Worm (Caenorhabditis elegans) whole organism, L1 larva: ENCODE data around the gene C44B9.2.

ENCODE experiments used
- F16B12.6 ChIP-seq: fragments of 150-350 bp; optimal IDR thresholded peaks from 2 replicates; lab custom pipeline; 2014; ENCODE audit warnings: missing biosample characterization, missing genetic modification characterization
- Y116A8C.19 ChIP-seq: sonication (generic microtip); optimal IDR thresholded peaks from 2 replicates; lab custom pipeline; 2016; ENCODE audit warnings: missing compliant biosample characterization, missing genetic modification characterization, borderline replicate concordance
- aha-1 ChIP-seq: fragments of 150-350 bp; optimal IDR thresholded peaks from 2 replicates; lab custom pipeline; 2014; ENCODE audit warnings: missing biosample characterization, missing genetic modification characterization
- alr-1 ChIP-seq: fragments of 200-800 bp; sonication (Bioruptor generic); optimal IDR thresholded peaks from 2 replicates; lab custom pipeline; 2018; ENCODE audit warnings: borderline replicate concordance, mild to moderate bottlenecking, missing genetic modification characterization, missing compliant biosample characterization
- aly-2 ChIP-seq: fragments of 150-350 bp; optimal IDR thresholded peaks from 2 replicates; lab custom pipeline; 2014; ENCODE audit warnings: missing biosample characterization, missing genetic modification characterization
- blmp-1 ChIP-seq: fragments of 150-350 bp; optimal IDR thresholded peaks from 2 replicates; lab custom pipeline; 2014; ENCODE audit warnings: missing biosample characterization, missing genetic modification characterization
- ceh-63 ChIP-seq: fragments of 200-800 bp; sonication (Bioruptor generic); optimal IDR thresholded peaks from 2 replicates; lab custom pipeline; 2018; ENCODE audit warnings: mild to moderate bottlenecking, missing genetic modification characterization, missing compliant biosample characterization
- ceh-82 ChIP-seq, 3 experiments: fragments of 150-350 bp in 1 of 3; sonication (generic microtip) in 2 of 3; optimal IDR thresholded peaks; 2 replicates each; lab custom pipeline; 2014 to 2017; ENCODE audit warnings: missing biosample characterization in 3 of 3, missing genetic modification characterization in 3 of 3
- ceh-88 ChIP-seq: fragments of 200-800 bp; sonication (Bioruptor generic); IDR thresholded peaks from 2 replicates; pipeline ENCODE4 v1.3.6; 2022; ENCODE audit warnings: missing genetic modification characterization, missing compliant biosample characterization
- ceh-90 ChIP-seq: sonication (generic microtip); optimal IDR thresholded peaks from 2 replicates; lab custom pipeline; 2016; ENCODE audit warnings: missing genetic modification characterization, missing compliant biosample characterization
- ces-1 ChIP-seq: fragments of 150-350 bp; optimal IDR thresholded peaks from 2 replicates; lab custom pipeline; 2014; ENCODE audit warnings: missing biosample characterization, missing genetic modification reagents, missing genetic modification characterization
- dpl-1 ChIP-seq, 3 experiments: fragments of 150-350 bp in 2 of 3; sonication (generic microtip) in 1 of 3; optimal IDR thresholded peaks; 2 replicates each; lab custom pipeline; 2014 to 2017; ENCODE audit warnings: missing biosample characterization in 3 of 3, missing genetic modification characterization in 3 of 3, missing genetic modification reagents in 3 of 3
- dsc-1 ChIP-seq: sonication (generic microtip); optimal IDR thresholded peaks from 2 replicates; lab custom pipeline; 2016; ENCODE audit warnings: mild to moderate bottlenecking, missing genetic modification characterization, missing compliant biosample characterization
- efl-1 ChIP-seq, 4 experiments: fragments of 150-350 bp; optimal IDR thresholded peaks in 3 of 4; peaks in 1 of 4; 1 replicate in 1 of 4; 2 replicates in 3 of 4; lab custom pipeline; 2014; ENCODE audit warnings: missing biosample characterization in 2 of 4, missing genetic modification characterization in 2 of 4, missing genetic modification reagents in 2 of 4
- egl-13 ChIP-seq: sonication (generic microtip); optimal IDR thresholded peaks from 2 replicates; lab custom pipeline; 2016; ENCODE audit warnings: missing genotype, missing genetic modification reagents, missing genetic modification characterization, missing compliant biosample characterization
- elt-2 ChIP-seq: sonication (generic microtip); optimal IDR thresholded peaks from 2 replicates; lab custom pipeline; 2016; ENCODE audit warnings: missing genetic modification characterization, mild to moderate bottlenecking, inconsistent platforms, missing compliant biosample characterization, missing genetic modification reagents
- fkh-4 ChIP-seq: sonication (generic microtip); optimal IDR thresholded peaks from 2 replicates; lab custom pipeline; 2016; ENCODE audit warnings: missing compliant biosample characterization, missing genetic modification characterization, borderline replicate concordance
- fkh-8 ChIP-seq: sonication (generic microtip); optimal IDR thresholded peaks from 2 replicates; lab custom pipeline; 2016; ENCODE audit warnings: mild to moderate bottlenecking, missing genetic modification characterization, missing compliant biosample characterization
- fos-1 ChIP-seq: fragments of 150-350 bp; optimal IDR thresholded peaks from 2 replicates; lab custom pipeline; 2014; ENCODE audit warnings: missing biosample characterization, missing genetic modification characterization
- hlh-17 ChIP-seq: fragments of 200-800 bp; sonication (Bioruptor generic); optimal IDR thresholded peaks from 2 replicates; lab custom pipeline; 2018; ENCODE audit warnings: missing genetic modification characterization, mild to moderate bottlenecking, missing compliant biosample characterization, moderate library complexity, borderline replicate concordance
- hlh-4 ChIP-seq: sonication (generic microtip); optimal IDR thresholded peaks from 2 replicates; lab custom pipeline; 2016; ENCODE audit warnings: mild to moderate bottlenecking, missing genetic modification characterization, missing compliant biosample characterization
- lin-13 ChIP-seq: fragments of 150-350 bp; optimal IDR thresholded peaks from 2 replicates; lab custom pipeline; 2014; ENCODE audit warnings: missing biosample characterization, missing genetic modification reagents, missing genetic modification characterization
- lin-14 ChIP-seq: fragments of 200-800 bp; sonication (Bioruptor generic); optimal IDR thresholded peaks from 2 replicates; lab custom pipeline; 2018; ENCODE audit warnings: mild to moderate bottlenecking, missing genetic modification characterization, moderate library complexity, missing compliant biosample characterization
- lin-15B ChIP-seq: fragments of 150-350 bp; sonication (generic microtip); optimal IDR thresholded peaks from 3 replicates; lab custom pipeline; 2014; ENCODE audit warnings: missing biosample characterization, missing genetic modification characterization
- lir-3 ChIP-seq: sonication (generic microtip); optimal IDR thresholded peaks from 2 replicates; lab custom pipeline; 2016; ENCODE audit warnings: mild to moderate bottlenecking, missing genetic modification characterization, moderate library complexity, missing compliant biosample characterization; ENCODE audit not compliant: poor library complexity
- mab-9 ChIP-seq: fragments of 200-800 bp; sonication (Bioruptor generic); IDR thresholded peaks from 2 replicates; pipeline ENCODE4 v1.3.6; 2022; ENCODE audit warnings: missing genetic modification reagents, missing genetic modification characterization, missing compliant biosample characterization
- nhr-12 ChIP-seq: sonication (generic microtip); optimal IDR thresholded peaks from 2 replicates; lab custom pipeline; 2017; ENCODE audit warnings: missing biosample characterization, missing genetic modification characterization
- nhr-19 ChIP-seq: fragments of 200-800 bp; sonication (Bioruptor generic); conservative IDR thresholded peaks from 2 replicates; pipeline ENCODE4 v1.3.6; 2022; ENCODE audit warnings: missing genetic modification characterization, missing compliant biosample characterization
- nhr-20 ChIP-seq: sonication (generic microtip); optimal IDR thresholded peaks from 2 replicates; lab custom pipeline; 2016; ENCODE audit warnings: mild to moderate bottlenecking, missing genetic modification characterization, missing compliant biosample characterization
- nhr-237 ChIP-seq: fragments of 150-350 bp; optimal IDR thresholded peaks from 2 replicates; lab custom pipeline; 2014; ENCODE audit warnings: missing biosample characterization, missing genetic modification characterization
- nhr-28 ChIP-seq: fragments of 150-350 bp; optimal IDR thresholded peaks from 2 replicates; lab custom pipeline; 2014; ENCODE audit warnings: missing biosample characterization, missing genetic modification characterization
- nhr-47 ChIP-seq: sonication (generic microtip); optimal IDR thresholded peaks from 2 replicates; lab custom pipeline; 2016; ENCODE audit warnings: mild to moderate bottlenecking, missing genetic modification characterization, moderate library complexity, missing compliant biosample characterization
- nhr-71 ChIP-seq: sonication (generic microtip); optimal IDR thresholded peaks from 2 replicates; lab custom pipeline; 2016; ENCODE audit warnings: mild to moderate bottlenecking, missing genetic modification characterization, moderate library complexity, missing compliant biosample characterization
- nhr-77 ChIP-seq: fragments of 150-350 bp; optimal IDR thresholded peaks from 2 replicates; lab custom pipeline; 2014; ENCODE audit warnings: missing biosample characterization, missing genetic modification characterization
- nhr-84 ChIP-seq: sonication (generic microtip); optimal IDR thresholded peaks from 2 replicates; lab custom pipeline; 2017; ENCODE audit warnings: missing biosample characterization, missing genetic modification characterization
- nhr-85 ChIP-seq: sonication (generic microtip); peaks from one replicate; lab custom pipeline; 2016; ENCODE audit warnings: missing genetic modification characterization, inconsistent platforms, missing compliant biosample characterization
- pag-3 ChIP-seq: sonication (generic microtip); optimal IDR thresholded peaks from 2 replicates; lab custom pipeline; 2017; ENCODE audit warnings: missing genetic modification characterization, mild to moderate bottlenecking, missing compliant biosample characterization, antibody characterized with exemption, borderline replicate concordance; ENCODE audit not compliant: insufficient read depth
- pax-3 ChIP-seq: fragments of 200-800 bp; sonication (Bioruptor generic); optimal IDR thresholded peaks from 2 replicates; lab custom pipeline; 2018; ENCODE audit warnings: mild to moderate bottlenecking, missing genetic modification characterization, moderate library complexity, missing compliant biosample characterization
- rnt-1 ChIP-seq: sonication (generic microtip); optimal IDR thresholded peaks from 2 replicates; lab custom pipeline; 2016; ENCODE audit warnings: mild to moderate bottlenecking, missing genetic modification characterization, moderate library complexity, missing compliant biosample characterization
- sox-4 ChIP-seq: sonication (generic microtip); optimal IDR thresholded peaks from 2 replicates; lab custom pipeline; 2016; ENCODE audit warnings: missing genetic modification characterization, missing compliant biosample characterization
- tbx-2 ChIP-seq: sonication (generic microtip); optimal IDR thresholded peaks from 2 replicates; lab custom pipeline; 2016; ENCODE audit warnings: missing genetic modification characterization, missing compliant biosample characterization
- tlp-1 ChIP-seq: fragments of 150-350 bp; optimal IDR thresholded peaks from 2 replicates; lab custom pipeline; 2014; ENCODE audit warnings: missing biosample characterization, missing genetic modification characterization
- unc-86 ChIP-seq: sonication (generic microtip); optimal IDR thresholded peaks from 2 replicates; lab custom pipeline; 2016; ENCODE audit warnings: missing genetic modification characterization, missing compliant biosample characterization
- unc-98 ChIP-seq: fragments of 200-800 bp; sonication (Bioruptor generic); IDR thresholded peaks from 2 replicates; pipeline ENCODE4 v1.3.6; 2022; ENCODE audit warnings: missing genetic modification characterization, missing compliant biosample characterization
- vab-15 ChIP-seq: sonication (generic microtip); optimal IDR thresholded peaks from 2 replicates; lab custom pipeline; 2017; ENCODE audit warnings: missing genotype, mild to moderate bottlenecking, missing genetic modification characterization, missing compliant biosample characterization
- xbp-1 ChIP-seq: sonication (generic microtip); optimal IDR thresholded peaks from 2 replicates; lab custom pipeline; 2016; ENCODE audit warnings: missing genetic modification characterization, missing compliant biosample characterization
- zip-4 ChIP-seq: fragments of 200-800 bp; sonication (Bioruptor generic); optimal IDR thresholded peaks from 2 replicates; lab custom pipeline; 2018; ENCODE audit warnings: mild to moderate bottlenecking, missing genetic modification characterization, moderate library complexity, missing compliant biosample characterization
- ztf-11 ChIP-seq, 2 experiments: sonication (generic microtip); optimal IDR thresholded peaks; 2 replicates each; lab custom pipeline; 2016 to 2017; ENCODE audit warnings: missing genetic modification characterization in 2 of 2, missing biosample characterization in 1 of 2, missing compliant biosample characterization in 1 of 2

C44B9.2 gene

ce11 chrIII:10855398-10855880, 19.8 kb upstream of the C44B9.2 start, which contains the start of gene Y39A1C.1 (continued):
- TF ChIP-seq fkh-4 (tag; lab: Kevin White, UChicago) = no peak
- TF ChIP-seq hlh-17 (GFP tag; lab: Kevin White, UChicago) = no peak

DNA sequence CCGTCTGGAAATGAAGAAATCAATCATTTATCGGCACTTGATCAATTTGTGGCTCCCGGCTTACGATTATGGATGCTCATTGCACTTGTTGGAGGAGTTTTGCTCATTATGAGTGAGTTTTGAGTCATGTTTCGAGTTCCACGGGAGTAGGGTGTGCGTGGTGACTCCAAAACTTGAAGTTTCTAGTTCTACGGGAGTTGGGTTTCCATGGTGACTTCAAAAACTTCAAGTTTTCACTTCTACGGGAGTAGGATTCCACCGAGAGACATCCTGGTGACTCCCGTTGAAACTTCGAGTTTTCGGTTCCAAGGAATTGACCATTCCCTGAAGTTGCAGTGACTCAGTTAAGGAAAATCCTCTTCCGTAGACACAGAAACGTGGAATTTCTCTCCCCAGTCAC, 18.4 kb upstream of the C44B9.2 start:
- TF ChIP-seq pax-3 = peak; percentile 11
- TF ChIP-seq lin-14 = no peak
- TF ChIP-seq ceh-90 (tag; lab: Kevin White, UChicago) = peak; percentile 1
- no peak for TF ChIP-seq aha-1 (tag; lab: Kevin White, UChicago)
- peak; percentile 26 to 62 for TF ChIP-seq efl-1 (optimal IDR thresholded peaks at IDR 0.05; lab: Kevin White, UChicago)
- peak in 1 of 2 experiments; percentile 62 for TF ChIP-seq efl-1 (GFP tag; optimal IDR thresholded peaks at IDR 0.05 in 1 of 2; lab: Kevin White, UChicago)
- TF ChIP-seq nhr-84 (tag; lab: Kevin White, UChicago) = no peak
- TF ChIP-seq tlp-1 (tag; lab: Kevin White, UChicago) = no peak
- peak; percentile 54 for TF ChIP-seq sox-4
- TF ChIP-seq ceh-82 (tag; optimal IDR thresholded peaks at IDR 0.05; lab: Kevin White, UChicago) = no peak
- no peak for TF ChIP-seq nhr-77
- no peak for TF ChIP-seq lin-15B (tag; lab: Kevin White, UChicago)
- TF ChIP-seq ztf-11 (tag; optimal IDR thresholded peaks at IDR 0.05; lab: Kevin White, UChicago) = peak in 1 of 2 experiments; percentile 80
- TF ChIP-seq nhr-47 = peak; percentile 51
- TF ChIP-seq vab-15 (tag; lab: Kevin White, UChicago) = peak; percentile 3
- TF ChIP-seq zip-4 (GFP tag; lab: Kevin White, UChicago) = no peak
- TF ChIP-seq pag-3 (tag; lab: Kevin White, UChicago) = no peak
- TF ChIP-seq dsc-1 (tag; lab: Kevin White, UChicago) = peak; percentile 21
- peak; percentile 77 for TF ChIP-seq unc-98 (GFP tag; lab: Robert Waterston, UW)
- TF ChIP-seq dpl-1 (GFP tag; optimal IDR thresholded peaks at IDR 0.05; lab: Kevin White, UChicago) = no peak
- peak; percentile 16 for TF ChIP-seq elt-2
- peak; percentile 75 for TF ChIP-seq lir-3 (tag; lab: Kevin White, UChicago)
- peak; percentile 37; the same call in 1 of the 2 replicates for TF ChIP-seq mab-9 (GFP tag; lab: Robert Waterston, UW)
- peak; percentile 72 for TF ChIP-seq ceh-63 (GFP tag; lab: Kevin White, UChicago)
- TF ChIP-seq fkh-4 (tag; lab: Kevin White, UChicago) = peak; percentile 1
- no peak for TF ChIP-seq nhr-237 (tag; lab: Kevin White, UChicago)
- TF ChIP-seq unc-86 (tag; lab: Kevin White, UChicago) = peak; percentile 18
- TF ChIP-seq nhr-19 = peak; percentile 37
- no peak for TF ChIP-seq nhr-12 (tag; lab: Kevin White, UChicago)
- TF ChIP-seq xbp-1 (tag; lab: Kevin White, UChicago) = peak; percentile 29
- peak; percentile 49 for TF ChIP-seq tbx-2 (tag; lab: Kevin White, UChicago)
- no peak for TF ChIP-seq hlh-17 (GFP tag; lab: Kevin White, UChicago)
- no peak for TF ChIP-seq nhr-20
- TF ChIP-seq alr-1 = peak; percentile 26
- peak; percentile 49; the same call in 1 of the 2 replicates for TF ChIP-seq ceh-88 (GFP tag; lab: Robert Waterston, UW)
- peak; percentile 34 for TF ChIP-seq egl-13
- peak; percentile 19 for TF ChIP-seq Y116A8C.19 (tag; lab: Kevin White, UChicago)
- no peak for TF ChIP-seq aly-2 (tag; lab: Kevin White, UChicago)
- TF ChIP-seq fkh-8 (tag; lab: Kevin White, UChicago) = peak; percentile 47
- TF ChIP-seq nhr-28 = no peak
- no peak for TF ChIP-seq fos-1 (tag; lab: Kevin White, UChicago)
- TF ChIP-seq blmp-1 = no peak
- TF ChIP-seq F16B12.6 (tag; lab: Kevin White, UChicago) = no peak
- TF ChIP-seq rnt-1 (tag; lab: Kevin White, UChicago) = peak; percentile 72
- TF ChIP-seq lin-13 = no peak
- TF ChIP-seq ces-1 = no peak
- no peak for TF ChIP-seq nhr-85
- TF ChIP-seq hlh-4 (tag; lab: Kevin White, UChicago) = peak; percentile 8
- TF ChIP-seq nhr-71 = peak; percentile 57
